Fruit fly (Drosophila melanogaster): ENCODE data around the gene CG6321.

Gene CG6321

DNA sequence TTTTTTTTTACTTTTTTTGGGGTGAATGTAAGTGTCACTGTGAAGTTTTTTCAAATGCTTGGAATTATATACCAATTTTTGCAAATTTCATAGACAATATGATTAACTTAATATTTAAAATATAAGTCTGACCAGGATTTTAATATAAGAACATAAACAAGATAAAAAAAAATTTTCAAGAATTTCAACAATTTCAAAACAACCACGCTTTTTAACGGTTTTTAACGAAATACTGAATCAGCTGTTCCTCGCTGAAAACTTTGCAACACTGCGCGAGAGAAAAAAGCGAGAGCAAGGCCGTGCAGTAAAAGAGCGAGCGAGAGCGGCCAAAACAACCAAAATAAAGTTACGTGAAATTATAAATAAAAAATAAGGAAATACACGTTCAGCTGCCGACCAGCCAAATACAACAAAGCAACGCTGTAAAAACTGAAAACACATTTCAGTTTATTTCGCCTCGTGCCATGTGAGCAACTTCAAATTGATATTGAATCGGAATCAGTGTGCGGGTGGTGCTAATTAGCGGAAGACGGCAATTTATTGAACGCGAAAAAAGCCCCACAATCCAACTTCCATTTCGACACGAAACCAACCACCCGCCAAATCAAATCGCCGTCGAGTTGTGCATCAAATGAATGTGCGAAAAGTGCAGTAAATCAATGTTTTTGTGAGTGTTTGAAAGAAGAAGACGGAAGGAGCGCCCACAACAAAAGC lies 35.3 kb upstream of the CG6321 start, which contains the start of the genes CG46439, Iyd and CG33947 (continued):
- TF ChIP-seq HLH3B (GFP tag; IDR thresholded peaks at IDR 0.05) = no peak
- no peak for TF ChIP-seq CG8290 (GFP tag; optimal IDR thresholded peaks at IDR 0.05)
- no peak for TF ChIP-seq CG8290 (tag; optimal IDR thresholded peaks at IDR 0.05)
- no peak for TF ChIP-seq dmrt99B (tag; optimal IDR thresholded peaks at IDR 0.05)
- TF ChIP-seq chif (GFP tag; optimal IDR thresholded peaks at IDR 0.05) = no peak
- TF ChIP-seq bcd (GFP tag; optimal IDR thresholded peaks at IDR 0.05) = no peak
- TF ChIP-seq Aef1 (GFP tag; IDR thresholded peaks at IDR 0.05) = no peak
- no peak for TF ChIP-seq nerfin-1 (tag; optimal IDR thresholded peaks at IDR 0.05)
- TF ChIP-seq CG12659 (GFP tag; optimal IDR thresholded peaks at IDR 0.05) = peak; percentile 46
- TF ChIP-seq sens-2 (GFP tag; IDR thresholded peaks at IDR 0.05) = no peak
- TF ChIP-seq CG10543 (GFP tag; optimal IDR thresholded peaks at IDR 0.05) = peak; percentile 25
- peak; percentile 14 for TF ChIP-seq CG17359 (tag; optimal IDR thresholded peaks at IDR 0.05)
- TF ChIP-seq psq (GFP tag; optimal IDR thresholded peaks at IDR 0.05) = no peak
- no peak for TF ChIP-seq Ets65A (GFP tag)
- no peak for TF ChIP-seq Oaz (GFP tag; IDR thresholded peaks at IDR 0.05)
- no peak for TF ChIP-seq caup (GFP tag; optimal IDR thresholded peaks at IDR 0.05; ENCODE audit: severe bottlenecking)
- no peak for TF ChIP-seq slou (GFP tag; optimal IDR thresholded peaks at IDR 0.05)
- no peak for TF ChIP-seq fd64A (GFP tag; optimal IDR thresholded peaks at IDR 0.05)
- no peak for TF ChIP-seq HmgD (GFP tag; optimal IDR thresholded peaks at IDR 0.05)
- TF ChIP-seq chn (GFP tag; optimal IDR thresholded peaks at IDR 0.05) = peak; percentile 4
- TF ChIP-seq jigr1 (GFP tag; IDR thresholded peaks at IDR 0.05) = no peak
- TF ChIP-seq Blimp-1 (GFP tag; optimal IDR thresholded peaks at IDR 0.05) = no peak
- no peak for TF ChIP-seq CG14710 (tag; optimal IDR thresholded peaks at IDR 0.05)
- peak; percentile 58 for TF ChIP-seq Hand (GFP tag; optimal IDR thresholded peaks at IDR 0.05)
- TF ChIP-seq seq (GFP tag; IDR thresholded peaks at IDR 0.05) = no peak
- no peak for TF ChIP-seq CG17912 (GFP tag; optimal IDR thresholded peaks at IDR 0.05)
- TF ChIP-seq fd96Cb (tag; optimal IDR thresholded peaks at IDR 0.05) = no peak
- no peak for TF ChIP-seq CG17328 (GFP tag; IDR thresholded peaks at IDR 0.05)
- TF ChIP-seq CG14860 (GFP tag; IDR thresholded peaks at IDR 0.05; ENCODE audit: partially characterized antibody) = no peak
- no peak for TF ChIP-seq ttk (GFP tag; IDR thresholded peaks at IDR 0.05)
- TF ChIP-seq bowl (GFP tag; IDR thresholded peaks at IDR 0.05) = no peak
- TF ChIP-seq CG6683 (GFP tag; optimal IDR thresholded peaks at IDR 0.05) = no peak
- no peak for TF ChIP-seq peb (GFP tag; IDR thresholded peaks at IDR 0.05)
- no peak for TF ChIP-seq scrt (GFP tag; optimal IDR thresholded peaks at IDR 0.05)
- no peak for TF ChIP-seq CG10274 (GFP tag; optimal IDR thresholded peaks at IDR 0.05)
- no peak for TF ChIP-seq sd (tag; optimal IDR thresholded peaks at IDR 0.05)
- TF ChIP-seq Doc3 (GFP tag; IDR thresholded peaks at IDR 0.05; ENCODE audit: partially characterized antibody) = 0 out of 3 replicates have a peak, but pooled peaks have one; percentile 31
- TF ChIP-seq dan (GFP tag; IDR thresholded peaks at IDR 0.05) = no peak
- TF ChIP-seq NC2α (GFP tag; optimal IDR thresholded peaks at IDR 0.05) = no peak
- no peak for TF ChIP-seq Chrac-16 (GFP tag; optimal IDR thresholded peaks at IDR 0.05)
- TF ChIP-seq CG15514 (GFP tag; optimal IDR thresholded peaks at IDR 0.05) = peak; percentile 71
- TF ChIP-seq maf-S (GFP tag; optimal IDR thresholded peaks at IDR 0.05) = no peak
- TF ChIP-seq ci (GFP tag; IDR thresholded peaks at IDR 0.05) = peak; percentile 4; the same call in 1 of the 3 replicates
- TF ChIP-seq sqz (GFP tag; optimal IDR thresholded peaks at IDR 0.05) = peak; percentile 60
- TF ChIP-seq CG3726 (GFP tag; IDR thresholded peaks at IDR 0.05) = no peak
- TF ChIP-seq CG2712 (tag; optimal IDR thresholded peaks at IDR 0.05) = peak; percentile 5
- no peak for TF ChIP-seq crc (GFP tag; optimal IDR thresholded peaks at IDR 0.05)
- TF ChIP-seq tx (GFP tag; optimal IDR thresholded peaks at IDR 0.05) = no peak
- no peak for TF ChIP-seq pho (GFP tag; optimal IDR thresholded peaks at IDR 0.05)
- TF ChIP-seq Dfd (GFP tag; optimal IDR thresholded peaks at IDR 0.05) = no peak
- no peak for TF ChIP-seq disco-r (GFP tag; optimal IDR thresholded peaks at IDR 0.05)

All from whole organism, embryonic.